Fruit fly (Drosophila melanogaster) whole organism, embryonic: ENCODE results near the gene CG46465.

Source experiments
- Atf-2 ChIP-seq: fragments of 200-800 bp; sonication (Bioruptor generic); optimal IDR thresholded peaks from 2 replicates; lab custom pipeline; 2016; ENCODE audit warnings: missing biosample characterization, missing genetic modification characterization
- BEAF-32 ChIP-seq: fragments of 200-800 bp; sonication (Bioruptor generic); optimal IDR thresholded peaks from 3 replicates; lab custom pipeline; 2017; ENCODE audit warnings: missing biosample characterization, missing genetic modification characterization, mild to moderate bottlenecking, moderate library complexity, missing genetic modification reagents
- CG1024 ChIP-seq: fragments of 200-800 bp; sonication (Bioruptor generic); IDR thresholded peaks from 2 replicates; pipeline ENCODE4 v1.3.6; 2022; ENCODE audit warnings: missing biosample characterization, missing genetic modification characterization
- CG10267 ChIP-seq: fragments of 200-800 bp; sonication (Bioruptor generic); optimal IDR thresholded peaks from 2 replicates; lab custom pipeline; 2018; ENCODE audit warnings: missing biosample characterization, mild to moderate bottlenecking, missing genetic modification characterization, moderate library complexity
- CG11247 ChIP-seq: fragments of 200-800 bp; sonication (Bioruptor generic); IDR thresholded peaks from 2 replicates; pipeline ENCODE4 v1.3.6; 2022; ENCODE audit warnings: missing biosample characterization, missing genetic modification characterization
- CG12299 ChIP-seq: fragments of 200-800 bp; sonication (Bioruptor generic); optimal IDR thresholded peaks from 2 replicates; lab custom pipeline; 2018; ENCODE audit warnings: missing biosample characterization, mild to moderate bottlenecking, missing genetic modification characterization
- CG15073 ChIP-seq: fragments of 200-800 bp; sonication (Bioruptor generic); optimal IDR thresholded peaks from 2 replicates; lab custom pipeline; 2016; ENCODE audit warnings: missing biosample characterization, missing genetic modification characterization
- CG17568 ChIP-seq: fragments of 200-800 bp; sonication (Bioruptor generic); optimal IDR thresholded peaks from 2 replicates; lab custom pipeline; 2018; ENCODE audit warnings: missing biosample characterization, mild to moderate bottlenecking, missing genetic modification characterization, moderate library complexity
- CG2202 ChIP-seq: fragments of 200-800 bp; sonication (Bioruptor generic); optimal IDR thresholded peaks from 2 replicates; lab custom pipeline; 2018; ENCODE audit warnings: missing biosample characterization, mild to moderate bottlenecking, missing genetic modification characterization
- CG31224 ChIP-seq: fragments of 200-800 bp; sonication (Bioruptor generic); IDR thresholded peaks from 2 replicates; pipeline ENCODE4 v1.3.6; 2022; ENCODE audit warnings: missing biosample characterization, missing genetic modification characterization
- CG34224 ChIP-seq: fragments of 200-800 bp; sonication (Bioruptor generic); IDR thresholded peaks from 3 replicates; pipeline ENCODE4 v1.3.6; 2022; ENCODE audit warnings: missing biosample characterization, missing genetic modification characterization; ENCODE audit not compliant: partially characterized antibody
- CG3995 ChIP-seq: fragments of 200-800 bp; sonication (Bioruptor generic); optimal IDR thresholded peaks from 3 replicates; lab custom pipeline; 2016; ENCODE audit warnings: missing biosample characterization, missing genetic modification characterization
- CG4360 ChIP-seq: fragments of 200-800 bp; sonication (Bioruptor generic); IDR thresholded peaks from 2 replicates; pipeline ENCODE4 v1.3.6; 2022; ENCODE audit warnings: missing biosample characterization, missing genetic modification characterization
- CG6175 ChIP-seq: fragments of 200-800 bp; sonication (Bioruptor generic); IDR thresholded peaks from 3 replicates; pipeline ENCODE4 v1.3.6; 2022; ENCODE audit warnings: missing biosample characterization, missing genetic modification characterization
- CG6272 ChIP-seq: fragments of 200-800 bp; sonication (Bioruptor generic); IDR thresholded peaks from 2 replicates; pipeline ENCODE4 v1.3.6; 2022; ENCODE audit warnings: missing biosample characterization, missing genetic modification characterization
- CG7372 ChIP-seq: fragments of 200-800 bp; sonication (Bioruptor generic); IDR thresholded peaks from 2 replicates; pipeline ENCODE4 v1.3.6; 2022; ENCODE audit warnings: missing biosample characterization, missing genetic modification characterization
- CG9932 ChIP-seq: fragments of 200-800 bp; sonication (Bioruptor generic); IDR thresholded peaks from 2 replicates; pipeline ENCODE4 v1.3.6; 2022; ENCODE audit warnings: missing biosample characterization, missing genetic modification characterization
- D ChIP-seq, 2 experiments: fragments of 200-800 bp in 1 of 2; fragments of >200 bp in 1 of 2; sonication (Bioruptor generic) in 1 of 2; optimal IDR thresholded peaks; 2 replicates in 1 of 2; 3 replicates in 1 of 2; lab custom pipeline; 2017; ENCODE audit warnings: mild to moderate bottlenecking in 1 of 2, missing biosample characterization in 1 of 2, missing genetic modification characterization in 1 of 2, missing genetic modification reagents in 1 of 2
- Dbx ChIP-seq: fragments of 200-800 bp; sonication (Bioruptor generic); IDR thresholded peaks from 3 replicates; pipeline ENCODE4 v1.3.6; 2022; ENCODE audit warnings: missing biosample characterization, missing genetic modification characterization
- Dek ChIP-seq: fragments of 200-800 bp; sonication (Bioruptor generic); optimal IDR thresholded peaks from 3 replicates; lab custom pipeline; 2019; ENCODE audit warnings: missing biosample characterization, mild to moderate bottlenecking, missing genetic modification characterization, moderate library complexity
- E2f1 ChIP-seq: fragments of 200-800 bp; sonication (Bioruptor generic); IDR thresholded peaks from 2 replicates; pipeline ENCODE4 v1.3.6; 2022; ENCODE audit warnings: missing biosample characterization, missing genetic modification characterization
- HLH3B ChIP-seq: fragments of 200-800 bp; sonication (Bioruptor generic); IDR thresholded peaks from 2 replicates; pipeline ENCODE4 v1.3.6; 2022; ENCODE audit warnings: missing biosample characterization, missing genetic modification characterization
- HmgD ChIP-seq: fragments of 200-800 bp; sonication (Bioruptor generic); optimal IDR thresholded peaks from 3 replicates; lab custom pipeline; 2016; ENCODE audit warnings: missing biosample characterization, missing genetic modification characterization
- Hr51 ChIP-seq, 2 experiments: fragments of 200-800 bp; sonication (Bioruptor generic); optimal IDR thresholded peaks; 2 replicates in 1 of 2; 3 replicates in 1 of 2; lab custom pipeline; 2016 to 2018; ENCODE audit warnings: missing biosample characterization in 2 of 2, missing genetic modification characterization in 2 of 2, mild to moderate bottlenecking in 1 of 2, moderate library complexity in 1 of 2
- NC2α ChIP-seq: fragments of 200-800 bp; sonication (Bioruptor generic); optimal IDR thresholded peaks from 2 replicates; lab custom pipeline; 2016; ENCODE audit warnings: missing biosample characterization, missing genetic modification characterization
- NC2β ChIP-seq: fragments of 200-800 bp; sonication (Bioruptor generic); optimal IDR thresholded peaks from 2 replicates; lab custom pipeline; 2016; ENCODE audit warnings: missing biosample characterization, missing genetic modification characterization
- NK7.1 ChIP-seq: fragments of 200-800 bp; sonication (Bioruptor generic); optimal IDR thresholded peaks from 3 replicates; lab custom pipeline; 2016; ENCODE audit warnings: missing biosample characterization, missing genetic modification characterization
- Neu2 ChIP-seq: fragments of 200-800 bp; sonication (Bioruptor generic); optimal IDR thresholded peaks from 3 replicates; lab custom pipeline; 2016; ENCODE audit warnings: missing biosample characterization, missing genetic modification characterization, borderline replicate concordance
- Nf-YB ChIP-seq: fragments of 200-800 bp; sonication (Bioruptor generic); optimal IDR thresholded peaks from 3 replicates; lab custom pipeline; 2019; ENCODE audit warnings: missing biosample characterization, mild to moderate bottlenecking, missing genetic modification characterization, moderate library complexity
- PHDP ChIP-seq: fragments of 200-800 bp; sonication (Bioruptor generic); optimal IDR thresholded peaks from 3 replicates; lab custom pipeline; 2018; ENCODE audit warnings: missing biosample characterization, mild to moderate bottlenecking, missing genetic modification characterization, moderate library complexity
- Rfx ChIP-seq: fragments of 200-800 bp; sonication (Bioruptor generic); IDR thresholded peaks from 2 replicates; pipeline ENCODE4 v1.3.6; 2022; ENCODE audit warnings: missing biosample characterization, missing genetic modification characterization
- dmrt99B ChIP-seq: fragments of 200-800 bp; sonication (Bioruptor generic); optimal IDR thresholded peaks from 2 replicates; lab custom pipeline; 2018; ENCODE audit warnings: missing biosample characterization, mild to moderate bottlenecking, missing genetic modification characterization, moderate library complexity
- fd3F ChIP-seq: fragments of 200-800 bp; sonication (Bioruptor generic); optimal IDR thresholded peaks from 2 replicates; lab custom pipeline; 2018; ENCODE audit warnings: missing biosample characterization, mild to moderate bottlenecking, missing genetic modification characterization, moderate library complexity
- fu2 ChIP-seq: fragments of 200-800 bp; sonication (Bioruptor generic); optimal IDR thresholded peaks from 2 replicates; lab custom pipeline; 2016; ENCODE audit warnings: missing biosample characterization, missing genetic modification characterization
- grn ChIP-seq: fragments of 200-800 bp; sonication (Bioruptor generic); optimal IDR thresholded peaks from 3 replicates; lab custom pipeline; 2017; ENCODE audit warnings: missing biosample characterization, missing genetic modification characterization
- gro ChIP-seq: fragments of 200-800 bp; sonication (Bioruptor generic); optimal IDR thresholded peaks from 2 replicates; lab custom pipeline; 2016; ENCODE audit warnings: missing biosample characterization, missing genetic modification characterization
- jing ChIP-seq: fragments of 200-800 bp; sonication (Bioruptor generic); optimal IDR thresholded peaks from 2 replicates; lab custom pipeline; 2018; ENCODE audit warnings: missing biosample characterization, mild to moderate bottlenecking, missing genetic modification characterization
- nerfin-1 ChIP-seq: fragments of 200-800 bp; sonication (Bioruptor generic); optimal IDR thresholded peaks from 3 replicates; lab custom pipeline; 2019; ENCODE audit warnings: missing biosample characterization, mild to moderate bottlenecking, missing genetic modification characterization, moderate library complexity
- nmo ChIP-seq: fragments of 200-800 bp; sonication (Bioruptor generic); optimal IDR thresholded peaks from 2 replicates; lab custom pipeline; 2018; ENCODE audit warnings: missing biosample characterization, mild to moderate bottlenecking, missing genetic modification characterization, moderate library complexity
- sc ChIP-seq, 3 experiments: fragments of >200 bp in 2 of 3; fragments of 200-800 bp in 1 of 3; sonication (Bioruptor generic) in 1 of 3; optimal IDR thresholded peaks; 2 replicates in 2 of 3; 3 replicates in 1 of 3; lab custom pipeline; 2017; ENCODE audit warnings: mild to moderate bottlenecking in 1 of 3, missing biosample characterization in 1 of 3, missing genetic modification characterization in 1 of 3, missing genetic modification reagents in 1 of 3
- sens ChIP-seq: fragments of 200-800 bp; sonication (Bioruptor generic); peaks from one replicate; lab custom pipeline; 2016; ENCODE audit warnings: missing biosample characterization, missing genetic modification characterization
- seq ChIP-seq: fragments of 200-800 bp; sonication (Bioruptor generic); IDR thresholded peaks from 2 replicates; pipeline ENCODE4 v1.3.6; 2022; ENCODE audit warnings: missing biosample characterization, missing genetic modification characterization
- sim ChIP-seq: fragments of 200-800 bp; sonication (Bioruptor generic); IDR thresholded peaks from 2 replicates; pipeline ENCODE4 v1.3.6; 2022; ENCODE audit warnings: missing biosample characterization, missing genetic modification characterization
- so ChIP-seq: fragments of 200-800 bp; sonication (Bioruptor generic); IDR thresholded peaks from 3 replicates; pipeline ENCODE4 v1.3.6; 2022; ENCODE audit warnings: missing biosample characterization, missing genetic modification characterization
- sqz ChIP-seq: fragments of 200-800 bp; sonication (Bioruptor generic); optimal IDR thresholded peaks from 3 replicates; lab custom pipeline; 2018; ENCODE audit warnings: missing biosample characterization, mild to moderate bottlenecking, missing genetic modification characterization
- sug ChIP-seq: fragments of 200-800 bp; optimal IDR thresholded peaks from 2 replicates; lab custom pipeline; 2019; ENCODE audit warnings: missing biosample characterization, mild to moderate bottlenecking, missing genetic modification characterization, moderate library complexity
- ttk ChIP-seq: fragments of 200-800 bp; sonication (Bioruptor generic); IDR thresholded peaks from 2 replicates; pipeline ENCODE4 v2.1.2; 2022; ENCODE audit warnings: missing biosample characterization, missing genetic modification characterization
- yki ChIP-seq: fragments of >200 bp; optimal IDR thresholded peaks from 3 replicates; lab custom pipeline; 2018
- z ChIP-seq: fragments of 200-800 bp; sonication (Bioruptor generic); IDR thresholded peaks from 3 replicates; pipeline ENCODE4 v1.3.6; 2022; ENCODE audit warnings: missing biosample characterization, missing genetic modification characterization
- zen ChIP-seq: fragments of 200-800 bp; sonication (Bioruptor generic); optimal IDR thresholded peaks from 3 replicates; lab custom pipeline; 2018; ENCODE audit warnings: missing biosample characterization, mild to moderate bottlenecking, missing genetic modification characterization, moderate library complexity
- zfh1 ChIP-seq: fragments of 200-800 bp; sonication (Bioruptor generic); IDR thresholded peaks from 3 replicates; pipeline ENCODE4 v1.3.6; 2022; ENCODE audit warnings: missing biosample characterization, missing genetic modification characterization

The CG46465 gene

DNA sequence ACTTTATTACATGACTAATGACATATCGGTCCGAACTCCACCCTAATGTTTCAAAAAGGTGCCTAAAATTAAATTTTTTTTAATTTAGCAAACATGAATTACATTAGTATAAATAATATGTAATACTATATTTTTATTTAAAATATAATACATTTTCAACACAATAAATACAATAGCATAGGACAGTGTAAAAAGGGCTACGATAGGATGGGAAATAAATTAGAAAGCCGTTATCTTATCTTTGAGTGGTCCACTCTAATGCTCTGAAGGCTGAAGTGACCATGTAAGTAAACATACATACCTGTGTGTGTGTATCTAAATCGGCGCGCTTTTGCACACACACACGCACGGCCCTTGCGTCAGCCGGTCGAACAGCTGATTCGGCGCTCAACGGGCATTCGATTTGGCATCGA is 10.7 kb downstream of the CG46465 start, which contains the start of gene CG31793 (continued):
- TF ChIP-seq E2f1 (GFP tag; lab: Robert Waterston, UW): peak; percentile 25; the same call in 1 of the 2 replicates
- TF ChIP-seq Nf-YB (GFP tag; lab: Kevin White, UChicago): peak; percentile 19
- TF ChIP-seq Dbx (GFP tag; lab: Robert Waterston, UW): peak; percentile 64; the same call in 2 of the 3 replicates
- TF ChIP-seq CG4360: no peak
- TF ChIP-seq Atf-2 (GFP tag; lab: Kevin White, UChicago): no peak
- TF ChIP-seq sim (GFP tag; lab: Robert Waterston, UW): no peak
- TF ChIP-seq jing (GFP tag; lab: Kevin White, UChicago): no peak
- TF ChIP-seq CG17568 (GFP tag; lab: Kevin White, UChicago): no peak
- peak; percentile 52; the same call in 2 of the 3 replicates for TF ChIP-seq CG34224
- peak; percentile 56 for TF ChIP-seq CG9932 (GFP tag; lab: Robert Waterston, UW)
- peak; percentile 68 for TF ChIP-seq Dek (tag; lab: Kevin White, UChicago)
- TF ChIP-seq fd3F (GFP tag; lab: Kevin White, UChicago): peak; percentile 45
- TF ChIP-seq HmgD (GFP tag; lab: Kevin White, UChicago): no peak
- TF ChIP-seq CG12299 (tag; lab: Kevin White, UChicago): peak; percentile 29
- peak; percentile 8 for TF ChIP-seq nerfin-1 (tag; lab: Kevin White, UChicago)
- no peak for TF ChIP-seq CG6272 (GFP tag; lab: Robert Waterston, UW)
- TF ChIP-seq nmo (GFP tag; lab: Kevin White, UChicago): peak; percentile 30
- no peak for TF ChIP-seq fu2
- TF ChIP-seq grn (GFP tag; lab: Kevin White, UChicago): no peak
- TF ChIP-seq Hr51 (GFP tag; optimal IDR thresholded peaks at IDR 0.05; lab: Kevin White, UChicago): peak in 1 of 2 experiments; percentile 79
- no peak for TF ChIP-seq CG11247
- peak; percentile 66 for TF ChIP-seq sens
- TF ChIP-seq so (GFP tag; lab: Robert Waterston, UW): no peak
- no peak for TF ChIP-seq CG15073
- no peak for TF ChIP-seq CG2202 (tag; lab: Kevin White, UChicago)
- no peak for TF ChIP-seq BEAF-32 (GFP tag; lab: Kevin White, UChicago)
- no peak for TF ChIP-seq D (optimal IDR thresholded peaks at IDR 0.05; lab: Kevin White, UChicago)
- TF ChIP-seq D (GFP tag; optimal IDR thresholded peaks at IDR 0.05; lab: Kevin White, UChicago): no peak
- no peak for TF ChIP-seq sqz (GFP tag; lab: Kevin White, UChicago)
- TF ChIP-seq Rfx (GFP tag; lab: Robert Waterston, UW): peak; percentile 46; the same call in 1 of the 2 replicates
- no peak for TF ChIP-seq yki
- no peak for TF ChIP-seq NC2β (GFP tag; lab: Kevin White, UChicago)
- no peak for TF ChIP-seq z (GFP tag; lab: Robert Waterston, UW)
- TF ChIP-seq dmrt99B (tag; lab: Kevin White, UChicago): peak; percentile 58
- peak; percentile 28 for TF ChIP-seq gro (GFP tag; lab: Kevin White, UChicago)
- TF ChIP-seq NK7.1: no peak
- TF ChIP-seq Neu2 (GFP tag; lab: Kevin White, UChicago): no peak
- no peak for TF ChIP-seq CG6175 (GFP tag; lab: Robert Waterston, UW)
- no peak for TF ChIP-seq CG1024 (GFP tag; lab: Robert Waterston, UW)
- peak; percentile 25; the same call in 1 of the 2 replicates for TF ChIP-seq HLH3B (GFP tag; lab: Robert Waterston, UW)
- TF ChIP-seq sug (tag; lab: Kevin White, UChicago): peak; percentile 68
- TF ChIP-seq zen: peak; percentile 4
- no peak for TF ChIP-seq sc (optimal IDR thresholded peaks at IDR 0.05; lab: Kevin White, UChicago)
- TF ChIP-seq sc (GFP tag; optimal IDR thresholded peaks at IDR 0.05; lab: Kevin White, UChicago): no peak
- TF ChIP-seq ttk: no peak
- no peak for TF ChIP-seq seq
- no peak for TF ChIP-seq CG3995 (GFP tag; lab: Kevin White, UChicago)
- peak; percentile 75 for TF ChIP-seq PHDP (tag; lab: Kevin White, UChicago)
- TF ChIP-seq CG7372 (GFP tag; lab: Robert Waterston, UW): no peak
- TF ChIP-seq zfh1 (GFP tag; lab: Robert Waterston, UW): no peak
- no peak for TF ChIP-seq CG31224
- TF ChIP-seq NC2α (GFP tag; lab: Kevin White, UChicago): no peak
- TF ChIP-seq CG10267 (tag; lab: Kevin White, UChicago): peak; percentile 40
